Fruit fly (Drosophila melanogaster): ENCODE data around the gene CG12009.

The CG12009 gene

DNA sequence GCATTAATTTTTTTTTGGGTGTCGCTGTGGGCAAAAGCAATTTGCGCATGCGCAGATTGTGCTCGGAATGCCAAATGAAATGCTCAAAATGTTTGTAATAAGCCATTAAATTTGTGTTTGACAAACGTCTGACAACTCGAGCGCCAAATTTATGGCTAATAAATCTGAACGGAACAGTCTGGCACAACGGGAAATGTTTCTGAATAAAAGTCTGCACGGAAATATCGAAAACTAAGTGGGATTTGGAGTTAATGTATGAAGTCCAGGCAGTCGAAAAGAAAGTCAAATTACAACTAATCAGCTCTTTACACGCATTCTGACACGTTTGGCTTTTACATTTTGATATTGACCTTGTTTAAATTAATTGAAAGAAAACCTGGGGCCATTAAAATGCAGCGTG lies at the start of gene CG12009:
TSS of gene CG12009 (plus strand) at position 301 of the 400 bp plus-strand sequence.
- TF ChIP-seq noc (tag; optimal IDR thresholded peaks at IDR 0.05): no peak

DNA sequence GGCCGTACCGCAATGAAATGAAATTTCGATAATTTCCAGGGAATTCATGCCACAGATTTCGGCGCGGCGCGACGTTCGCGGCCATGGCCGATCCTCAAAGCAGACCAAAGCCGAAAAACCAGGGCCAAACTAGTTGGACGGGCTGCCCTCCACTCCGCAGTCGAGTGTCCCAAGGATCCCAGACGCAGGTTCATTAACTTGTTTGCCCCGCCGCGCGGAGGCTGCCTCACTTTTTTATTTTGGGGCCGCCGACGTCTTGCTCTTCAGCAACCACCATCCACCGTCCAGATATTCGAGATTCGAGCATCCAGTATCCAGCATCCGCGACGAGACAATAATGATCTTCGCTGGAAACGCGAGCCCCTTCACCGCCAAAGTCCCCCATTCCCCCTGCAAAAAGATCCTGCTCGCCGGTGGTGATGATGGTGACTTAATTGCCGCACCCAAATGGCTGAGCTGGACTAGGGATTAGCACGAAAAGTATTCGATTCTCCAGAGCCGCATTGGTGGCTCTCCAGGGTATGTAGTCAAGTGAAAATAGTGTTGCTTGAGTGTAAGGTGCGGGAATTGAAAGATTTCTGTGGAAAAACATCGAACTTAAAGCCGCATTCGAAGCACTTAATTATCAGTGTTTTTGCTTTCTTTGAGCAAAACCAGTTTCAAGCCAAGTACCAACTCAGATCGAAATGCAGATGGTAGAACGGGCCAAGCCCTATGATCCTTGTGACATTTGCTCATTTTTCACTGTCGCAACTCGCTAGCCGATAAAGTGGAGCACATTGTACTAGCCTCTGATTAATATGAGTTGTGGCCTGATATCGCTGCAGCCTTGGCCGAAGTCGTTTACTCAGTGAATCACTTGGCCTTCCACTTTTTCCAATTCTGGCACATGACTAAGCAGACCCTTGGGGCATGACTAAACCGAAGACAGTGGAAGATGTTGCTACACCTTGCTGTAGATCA lies 48.9 kb upstream of the CG12009 start:
- TF ChIP-seq noc (tag; optimal IDR thresholded peaks at IDR 0.05): no peak

DNA sequence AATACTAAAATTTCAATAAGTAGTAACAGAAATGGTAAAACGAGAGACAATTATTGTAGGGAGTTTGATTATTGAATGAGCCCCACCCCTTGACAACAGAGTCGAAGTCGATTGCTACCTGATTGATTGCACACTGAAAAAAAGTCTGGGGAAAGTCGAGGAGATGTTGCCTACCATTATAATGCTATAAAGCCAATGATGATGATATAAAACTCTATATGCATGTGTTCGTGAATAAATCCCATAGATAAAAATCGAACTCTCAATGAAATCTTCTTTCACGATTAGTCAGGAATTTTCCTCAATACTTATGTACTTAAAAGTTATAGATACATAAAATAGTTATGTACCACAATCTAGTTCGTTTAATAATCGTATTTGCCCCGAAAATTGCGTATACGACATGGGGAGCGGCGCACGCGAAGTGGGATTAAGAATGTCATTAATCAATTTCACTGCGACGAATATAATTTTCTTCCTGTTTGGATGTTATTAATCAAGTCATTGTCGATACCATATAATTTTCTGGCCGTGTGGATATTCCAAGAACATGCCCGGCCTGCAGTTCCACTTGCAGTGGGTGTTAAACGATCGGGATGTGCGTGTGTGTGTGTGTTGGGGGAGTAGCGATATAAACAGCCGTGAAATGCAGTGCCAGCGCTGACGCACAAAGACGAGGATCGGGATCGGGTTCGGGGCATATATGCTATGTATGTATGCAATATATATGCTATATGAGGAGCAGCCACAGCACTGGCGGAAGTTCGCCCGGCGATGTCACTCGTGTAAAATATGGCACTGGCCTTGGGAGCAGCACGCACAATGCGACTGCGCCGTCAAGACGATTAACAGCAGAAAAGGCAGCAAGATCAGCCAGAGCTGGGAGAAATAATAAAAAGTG lies 46.8 kb upstream of the CG12009 start, which contains the start of gene CG12078:
TSS of gene CG12078 (minus strand) at position 51 of the 901 bp plus-strand sequence.
- TF ChIP-seq noc (tag; optimal IDR thresholded peaks at IDR 0.05): no peak

DNA sequence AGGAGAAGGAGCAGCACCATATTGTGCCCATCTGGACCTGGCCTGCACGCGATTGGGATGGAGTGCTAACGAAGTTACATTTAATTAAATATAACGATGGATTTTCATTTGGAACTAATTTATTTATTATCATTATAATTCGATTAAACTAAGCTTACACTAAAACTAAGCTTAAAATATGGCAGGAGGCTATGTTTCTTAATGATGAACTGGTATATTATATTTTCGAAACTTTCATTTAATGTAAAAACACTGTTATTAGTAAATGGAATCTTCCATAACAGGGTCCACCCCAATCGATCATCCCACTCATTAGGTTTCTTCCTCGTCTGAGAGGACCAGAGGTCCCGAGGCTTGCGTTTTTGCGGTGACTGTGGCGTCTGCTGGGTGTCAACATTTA lies 46.1 kb upstream of the CG12009 start:
- TF ChIP-seq noc (tag; optimal IDR thresholded peaks at IDR 0.05): no peak

DNA sequence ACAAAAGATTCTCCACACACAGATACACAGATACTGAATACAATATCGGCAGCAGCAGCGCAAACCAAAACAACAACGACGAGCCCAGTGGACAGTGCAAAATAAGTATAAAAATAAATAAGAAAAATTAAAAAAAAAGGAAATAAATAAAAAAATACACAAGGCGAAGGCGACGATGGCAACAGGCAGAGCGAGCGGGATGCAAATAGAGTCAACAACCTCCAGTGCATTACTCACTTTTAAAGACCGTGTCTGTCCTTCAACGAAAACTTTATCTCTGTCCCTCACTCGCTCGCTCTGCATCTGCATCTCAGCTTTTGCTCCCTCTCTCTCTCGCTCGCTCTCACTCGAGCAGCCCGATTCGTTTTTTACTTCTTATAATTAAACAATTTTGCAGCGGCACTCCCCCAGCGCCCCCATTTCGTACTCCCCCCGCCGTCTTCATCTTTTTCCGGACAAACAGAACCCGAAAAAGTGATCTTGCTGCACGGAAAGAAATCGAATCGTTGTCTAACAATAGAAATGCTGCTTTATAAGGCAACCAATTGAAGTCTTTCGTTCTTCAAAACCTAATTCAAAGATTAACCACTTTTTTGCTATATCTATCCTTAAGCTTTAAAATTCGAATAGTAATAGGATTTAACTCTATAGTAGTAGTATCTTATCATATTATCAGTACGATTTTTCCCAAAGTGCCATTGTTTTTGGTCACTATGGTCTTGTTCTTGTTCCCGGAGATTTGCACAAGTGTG lies 44.7 kb upstream of the CG12009 start:
- TF ChIP-seq noc (tag; optimal IDR thresholded peaks at IDR 0.05): no peak

DNA sequence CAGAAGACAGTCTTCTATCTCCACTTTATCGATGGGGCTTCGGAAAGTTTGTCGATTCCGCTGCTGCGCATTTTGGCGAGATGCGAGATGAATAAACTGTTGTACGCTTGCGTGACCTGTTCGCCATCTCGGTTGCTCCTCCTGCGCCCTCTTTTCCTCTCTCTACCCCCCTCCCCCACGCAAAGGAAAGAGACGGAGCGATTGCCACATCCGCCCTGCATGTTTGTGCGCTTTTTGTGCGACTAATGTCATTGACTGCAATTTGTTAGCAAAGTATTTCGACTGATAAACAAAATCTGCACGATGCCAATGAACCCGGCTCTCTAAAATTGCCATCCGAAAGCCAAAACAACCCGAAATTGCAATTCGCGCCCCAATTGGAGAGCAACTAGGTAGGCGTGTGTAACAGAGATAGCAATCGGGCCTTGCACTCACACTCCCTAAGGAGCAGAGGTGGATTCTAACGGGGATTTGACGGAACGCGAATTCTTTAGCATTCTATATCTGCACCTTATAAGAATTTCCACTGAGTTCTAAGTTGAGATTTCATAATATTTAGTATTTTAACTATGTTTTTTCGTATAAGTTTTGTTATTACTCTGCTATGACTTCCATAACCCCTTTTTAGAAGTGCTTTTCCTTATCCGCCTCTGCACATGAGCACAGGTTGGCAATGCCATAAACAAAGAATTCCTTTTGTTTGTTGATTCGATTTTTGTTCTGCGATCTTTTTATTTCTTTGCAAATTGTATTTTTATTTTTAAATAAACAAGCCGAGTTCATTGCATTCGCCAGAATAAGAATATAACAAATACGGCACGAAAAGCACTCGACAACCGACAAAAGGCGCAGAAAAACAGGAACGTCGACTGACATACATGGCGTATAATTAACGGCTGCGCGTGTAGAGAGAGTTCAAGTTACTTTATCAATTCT lies 43.9 kb upstream of the CG12009 start, which contains the start of gene CG43389:
TSS of gene CG43389 (plus strand) at position 886 of the 936 bp plus-strand sequence.
- TF ChIP-seq noc (tag; optimal IDR thresholded peaks at IDR 0.05): no peak

DNA sequence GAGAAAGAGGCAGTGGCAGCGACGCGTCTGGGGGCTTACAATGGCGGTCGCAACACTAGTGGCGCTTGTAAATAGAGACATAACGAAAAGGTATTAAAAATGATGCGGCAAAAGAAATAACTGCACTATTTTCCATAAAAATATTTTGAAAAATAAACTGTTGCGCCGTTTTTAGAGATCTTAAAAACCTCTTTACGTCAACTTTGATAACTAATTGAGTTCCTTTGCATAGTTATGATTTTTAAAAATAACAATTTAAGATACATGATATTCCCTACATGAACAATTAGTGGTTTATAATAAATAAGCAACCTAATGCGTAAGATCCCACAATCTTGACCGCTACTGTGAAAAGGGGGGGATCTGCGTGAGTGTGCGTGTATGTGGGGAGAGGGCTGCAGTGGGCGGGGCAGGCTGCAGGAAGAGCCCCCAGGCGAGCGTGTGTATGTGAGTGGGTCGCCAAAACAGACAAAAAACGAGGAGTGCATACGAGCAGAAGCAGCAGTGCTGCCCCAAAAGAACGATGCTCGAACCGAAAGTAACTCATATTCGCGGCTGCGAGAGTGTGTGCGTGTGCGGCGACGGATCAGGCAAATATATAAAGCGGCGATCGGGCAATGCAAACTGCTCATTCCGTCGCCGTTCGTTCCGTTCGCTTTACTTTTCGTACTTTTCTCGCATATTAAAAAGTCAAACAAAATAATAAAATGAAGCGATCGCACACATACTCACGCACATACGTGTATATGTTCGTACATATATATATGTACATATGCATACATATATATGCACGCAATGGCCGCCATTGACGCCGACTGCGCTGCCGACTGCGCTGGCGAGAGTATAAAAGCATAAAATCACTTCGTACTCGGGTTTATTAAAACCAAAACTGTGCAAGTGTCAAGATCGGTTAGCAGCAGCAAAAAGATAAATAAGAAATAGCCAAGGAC lies 42.3 kb upstream of the CG12009 start:
- TF ChIP-seq noc (tag; optimal IDR thresholded peaks at IDR 0.05): peak; percentile 83

DNA sequence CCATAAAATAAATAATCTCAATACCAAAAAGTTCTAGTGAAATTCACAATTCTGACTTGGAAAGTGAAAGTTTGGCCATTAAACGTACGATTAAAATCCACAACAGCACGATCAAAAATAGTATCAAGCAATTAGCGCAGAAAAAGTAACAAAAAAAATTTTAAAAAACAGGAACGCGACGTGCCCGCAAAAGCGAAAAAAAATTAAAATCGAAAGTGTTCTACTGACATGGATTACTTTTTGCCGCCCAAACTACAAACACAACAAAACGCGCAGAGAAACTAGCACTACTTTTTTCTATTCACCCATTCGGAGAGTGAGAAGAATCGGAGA lies 41.6 kb upstream of the CG12009 start:
- TF ChIP-seq noc (tag; optimal IDR thresholded peaks at IDR 0.05): no peak

DNA sequence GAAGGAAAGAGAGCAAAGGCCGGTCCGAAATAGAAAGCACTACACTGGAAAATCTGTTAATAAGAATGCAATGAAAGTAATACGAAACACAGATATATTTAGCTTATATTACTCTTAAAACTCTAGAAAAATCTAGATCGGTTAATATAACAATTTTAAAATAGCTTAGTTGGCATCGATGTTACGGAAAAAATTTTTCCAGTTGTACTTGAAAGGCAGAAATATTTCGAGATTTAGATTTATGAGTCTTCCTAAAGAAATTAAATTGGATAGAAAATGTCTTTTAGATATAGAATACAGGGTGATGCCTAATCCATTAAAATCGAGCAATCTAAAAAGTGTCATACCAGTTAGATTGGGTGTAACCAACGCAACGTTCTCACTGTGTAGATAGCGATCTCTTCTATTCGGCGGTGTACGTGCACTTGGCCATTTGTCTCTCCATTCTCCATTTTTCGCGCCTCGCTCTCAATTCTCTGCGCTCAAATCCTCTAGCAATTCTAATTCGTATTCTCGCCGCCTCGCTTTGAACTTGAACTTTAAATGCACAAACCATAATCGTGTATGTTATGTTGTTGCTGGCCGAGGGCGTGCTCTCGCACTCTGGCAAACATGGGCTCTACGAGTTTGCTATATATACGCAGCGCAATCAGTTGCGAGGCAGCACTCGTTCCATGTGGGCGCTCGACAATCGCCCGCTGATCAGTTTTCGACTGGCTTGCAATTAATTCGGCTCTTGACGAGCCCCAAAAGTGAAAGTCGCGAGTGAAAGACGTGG lies 41.1 kb upstream of the CG12009 start:
- peak; percentile 98 for TF ChIP-seq noc (tag; optimal IDR thresholded peaks at IDR 0.05)

DNA sequence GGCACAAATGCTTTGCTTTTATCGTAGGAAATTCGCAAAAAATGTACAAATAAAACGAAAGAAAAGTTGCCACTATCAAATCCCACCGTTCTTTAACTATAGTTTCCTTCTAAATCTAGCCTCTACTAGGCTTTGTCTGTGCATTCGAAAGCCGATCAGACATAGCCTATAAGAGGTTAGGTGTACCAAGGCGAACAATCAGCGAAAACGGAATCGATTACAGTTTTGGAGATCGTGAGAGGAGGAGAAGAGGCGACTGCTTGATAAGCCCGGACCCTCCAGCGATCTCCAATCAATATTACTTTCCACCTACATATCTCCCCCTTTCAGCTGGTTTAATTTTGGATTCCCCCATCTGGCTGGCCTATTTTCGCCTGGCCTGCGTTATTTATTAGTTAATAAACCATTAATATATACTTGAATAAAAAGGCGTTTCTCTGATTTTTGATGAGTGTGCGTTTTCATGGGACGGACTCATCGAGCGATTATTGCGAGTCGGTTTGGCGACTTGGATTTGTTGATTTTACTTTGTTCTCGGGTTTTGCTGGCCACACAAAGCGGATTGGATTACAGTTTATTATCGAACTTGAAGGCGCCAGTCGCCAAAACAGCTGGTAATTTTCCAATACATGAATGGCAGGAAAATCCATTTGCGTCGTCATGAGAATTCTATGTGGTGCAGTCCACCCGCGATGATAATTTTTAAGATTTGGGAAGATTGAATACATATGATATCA lies 40.2 kb upstream of the CG12009 start:
- TF ChIP-seq noc (tag; optimal IDR thresholded peaks at IDR 0.05): no peak

DNA sequence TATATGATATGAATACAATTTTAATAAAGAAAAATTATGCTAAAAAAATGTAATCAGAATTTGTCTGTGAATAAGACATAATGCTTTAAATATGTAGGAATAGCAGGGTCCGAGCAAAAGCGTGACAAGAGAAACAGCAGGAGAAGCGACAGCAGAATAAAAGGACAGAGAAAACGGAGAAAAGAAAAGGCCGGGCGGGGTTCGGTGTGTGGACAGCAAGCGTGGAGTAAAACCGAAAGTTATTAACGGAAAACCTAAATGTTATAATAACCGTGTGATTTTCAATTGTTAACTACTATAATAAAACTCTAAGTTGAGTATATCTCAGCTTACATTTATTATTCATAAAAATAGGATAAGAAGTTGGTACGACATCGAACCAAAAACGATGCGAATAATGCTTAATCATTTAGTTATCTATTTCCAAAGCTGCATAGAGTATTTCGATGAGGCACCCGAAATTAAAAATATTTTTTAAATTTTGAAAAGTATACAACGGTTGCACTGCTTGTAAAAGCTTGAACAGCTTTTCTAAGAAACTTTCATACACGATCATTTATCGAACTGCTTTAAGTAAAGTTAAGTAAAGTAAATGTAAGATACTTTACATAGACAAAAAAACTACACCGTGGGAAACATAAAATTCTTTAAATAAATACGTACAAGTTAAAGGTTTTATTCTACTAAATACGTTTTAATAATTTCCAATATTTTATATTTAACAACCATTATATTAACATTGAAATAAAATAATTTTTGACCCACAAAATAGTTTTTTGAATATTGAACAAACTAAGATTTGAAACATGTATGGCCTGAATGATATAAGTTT lies 39.4 kb upstream of the CG12009 start:
- no peak for TF ChIP-seq noc (tag; optimal IDR thresholded peaks at IDR 0.05)

All from whole organism, larva.